Worm (Caenorhabditis elegans) whole organism, L4 larva: ENCODE measurements around the gene klf-3.

Experiments
- aly-2 ChIP-seq: sonication (generic microtip); optimal IDR thresholded peaks from 2 replicates; lab custom pipeline; 2018; ENCODE audit warnings: missing biosample characterization, missing genetic modification characterization
- jun-1 ChIP-seq: fragments of 150-350 bp; optimal IDR thresholded peaks from 2 replicates; lab custom pipeline; 2014; ENCODE audit warnings: missing biosample characterization, missing genetic modification reagents, missing genetic modification characterization
- nhr-10 ChIP-seq: fragments of 150-350 bp; optimal IDR thresholded peaks from 2 replicates; lab custom pipeline; 2014; ENCODE audit warnings: missing biosample characterization, missing genetic modification characterization
- nhr-77 ChIP-seq: fragments of 150-350 bp; optimal IDR thresholded peaks from 2 replicates; lab custom pipeline; 2014; ENCODE audit warnings: missing biosample characterization, missing genetic modification characterization
- pqm-1 ChIP-seq: sonication (generic microtip); optimal IDR thresholded peaks from 2 replicates; lab custom pipeline; 2017; ENCODE audit warnings: missing biosample characterization, missing genetic modification characterization
- unc-62 ChIP-seq, 3 experiments: fragments of 150-350 bp in 1 of 3; sonication (generic microtip); optimal IDR thresholded peaks in 2 of 3; peaks in 1 of 3; 1 replicate in 1 of 3; 2 replicates in 2 of 3; lab custom pipeline; 2014 to 2017; ENCODE audit warnings: missing biosample characterization in 3 of 3, missing genetic modification characterization in 3 of 3, missing genetic modification reagents in 3 of 3, missing genotype in 1 of 3

- TF ChIP-seq jun-1 (tag; lab: Kevin White, UChicago) (no peak), pqm-1 (tag; lab: Kevin White, UChicago) (no peak), nhr-77 (tag; lab: Kevin White, UChicago) (no peak), unc-62 (GFP tag; optimal IDR thresholded peaks at IDR 0.05 in 1 of 2; lab: Kevin White, UChicago) (no peak), unc-62 (tag; optimal IDR thresholded peaks at IDR 0.05; lab: Kevin White, UChicago) (no peak), nhr-10 (tag; lab: Kevin White, UChicago) (no peak), aly-2 (tag; lab: Kevin White, UChicago) (no peak)
Measured at ce11 chrII:6598050-6598449, 18.6 kb upstream of the klf-3 start, which contains the start of gene dnj-8.
